Worm (Caenorhabditis elegans) whole organism, L2 larva: ENCODE data around the gene alkb-8.
A peak's percentile ranks its signal among the peaks of the same experiment; 100 is the strongest.

Source experiments
- C34F6.9 ChIP-seq: fragments of 150-350 bp; optimal IDR thresholded peaks from 2 replicates; lab custom pipeline; 2014; ENCODE audit warnings: missing biosample characterization, missing genetic modification characterization
- F13H6.1 ChIP-seq: sonication (generic microtip); optimal IDR thresholded peaks from 2 replicates; lab custom pipeline; 2016; ENCODE audit warnings: missing genetic modification characterization, missing compliant biosample characterization
- ZK546.5 ChIP-seq: sonication (generic microtip); optimal IDR thresholded peaks from 2 replicates; lab custom pipeline; 2017; ENCODE audit warnings: missing biosample characterization, missing genetic modification characterization
- aly-2 ChIP-seq: fragments of 150-350 bp; optimal IDR thresholded peaks from 2 replicates; lab custom pipeline; 2014; ENCODE audit warnings: missing biosample characterization, missing genetic modification characterization
- ama-1 ChIP-seq: fragments of 150-350 bp; optimal IDR thresholded peaks from 2 replicates; lab custom pipeline; 2018; ENCODE audit warnings: inconsistent platforms
- blmp-1 ChIP-seq: sonication (generic microtip); optimal IDR thresholded peaks from 2 replicates; lab custom pipeline; 2017; ENCODE audit warnings: missing genetic modification characterization, mild to moderate bottlenecking, missing compliant biosample characterization, antibody characterized with exemption, moderate library complexity; ENCODE audit not compliant: insufficient read depth
- ceh-82 ChIP-seq: fragments of 150-350 bp; optimal IDR thresholded peaks from 2 replicates; lab custom pipeline; 2014; ENCODE audit warnings: missing biosample characterization, missing genetic modification characterization
- crh-2 ChIP-seq: sonication (generic microtip); optimal IDR thresholded peaks from 2 replicates; lab custom pipeline; 2017; ENCODE audit warnings: missing biosample characterization, missing genetic modification characterization
- egl-27 ChIP-seq: sonication (generic microtip); optimal IDR thresholded peaks from 3 replicates; lab custom pipeline; 2017; ENCODE audit warnings: missing biosample characterization, missing genetic modification reagents, missing genetic modification characterization
- elt-1 ChIP-seq: fragments of 150-350 bp; optimal IDR thresholded peaks from 2 replicates; lab custom pipeline; 2014; ENCODE audit warnings: missing biosample characterization, missing genetic modification characterization
- fos-1 ChIP-seq: fragments of 150-350 bp; optimal IDR thresholded peaks from 2 replicates; lab custom pipeline; 2014; ENCODE audit warnings: missing biosample characterization, missing genetic modification characterization
- gmeb-1 ChIP-seq: fragments of 150-350 bp; optimal IDR thresholded peaks from 2 replicates; lab custom pipeline; 2014; ENCODE audit warnings: missing biosample characterization, missing genetic modification characterization
- lin-11 ChIP-seq: fragments of 150-350 bp; sonication (generic microtip); optimal IDR thresholded peaks from 2 replicates; lab custom pipeline; 2014; ENCODE audit warnings: missing biosample characterization, missing genetic modification characterization, inconsistent platforms, mixed read lengths
- lin-13 ChIP-seq: fragments of 150-350 bp; optimal IDR thresholded peaks from 2 replicates; lab custom pipeline; 2014; ENCODE audit warnings: missing biosample characterization, missing genetic modification reagents, missing genetic modification characterization
- lsy-2 ChIP-seq, 2 experiments: fragments of 150-350 bp in 1 of 2; sonication (generic microtip) in 1 of 2; optimal IDR thresholded peaks; 2 replicates each; lab custom pipeline; 2014 to 2017; ENCODE audit warnings: missing biosample characterization in 2 of 2, missing genetic modification characterization in 2 of 2
- mab-5 ChIP-seq: fragments of 150-350 bp; optimal IDR thresholded peaks from 2 replicates; lab custom pipeline; 2014; ENCODE audit warnings: missing biosample characterization, missing genetic modification characterization
- mdl-1 ChIP-seq, 2 experiments: fragments of 150-350 bp in 1 of 2; sonication (generic microtip) in 1 of 2; optimal IDR thresholded peaks; 2 replicates each; lab custom pipeline; 2017; ENCODE audit warnings: missing biosample characterization in 2 of 2, missing genetic modification characterization in 2 of 2
- nhr-11 ChIP-seq: fragments of 150-350 bp; optimal IDR thresholded peaks from 2 replicates; lab custom pipeline; 2014; ENCODE audit warnings: missing biosample characterization, missing genetic modification characterization
- nhr-12 ChIP-seq: fragments of 150-350 bp; optimal IDR thresholded peaks from 2 replicates; lab custom pipeline; 2014; ENCODE audit warnings: missing biosample characterization, missing genetic modification characterization
- nhr-21 ChIP-seq: fragments of 150-350 bp; optimal IDR thresholded peaks from 2 replicates; lab custom pipeline; 2014; ENCODE audit warnings: missing biosample characterization, missing genetic modification characterization
- nhr-237 ChIP-seq: fragments of 150-350 bp; optimal IDR thresholded peaks from 2 replicates; lab custom pipeline; 2014; ENCODE audit warnings: missing biosample characterization, missing genetic modification characterization
- nhr-25 ChIP-seq: fragments of 150-350 bp; sonication (generic microtip); optimal IDR thresholded peaks from 3 replicates; lab custom pipeline; 2014; ENCODE audit warnings: missing biosample characterization, missing genetic modification characterization
- nhr-6 ChIP-seq: fragments of 150-350 bp; optimal IDR thresholded peaks from 2 replicates; lab custom pipeline; 2014; ENCODE audit warnings: missing biosample characterization, missing genetic modification characterization
- nhr-77 ChIP-seq: fragments of 150-350 bp; optimal IDR thresholded peaks from 2 replicates; lab custom pipeline; 2014; ENCODE audit warnings: missing biosample characterization, missing genetic modification characterization
- sem-4 ChIP-seq: fragments of 150-350 bp; optimal IDR thresholded peaks from 2 replicates; lab custom pipeline; 2014; ENCODE audit warnings: missing biosample characterization, missing genetic modification reagents, missing genetic modification characterization
- skn-1 ChIP-seq: sonication (generic microtip); optimal IDR thresholded peaks from 2 replicates; lab custom pipeline; 2017; ENCODE audit warnings: missing biosample characterization, missing genetic modification characterization
- sma-9 ChIP-seq, 2 experiments: fragments of 150-350 bp in 1 of 2; sonication (generic microtip) in 1 of 2; optimal IDR thresholded peaks; 2 replicates each; lab custom pipeline; 2014 to 2016; ENCODE audit warnings: missing genetic modification characterization in 2 of 2, mild to moderate bottlenecking in 1 of 2, missing biosample characterization in 1 of 2, missing compliant biosample characterization in 1 of 2, missing genetic modification reagents in 1 of 2, moderate library complexity in 1 of 2
- unc-39 ChIP-seq: fragments of 150-350 bp; optimal IDR thresholded peaks from 2 replicates; lab custom pipeline; 2014; ENCODE audit warnings: missing biosample characterization, missing genetic modification characterization
- unc-55 ChIP-seq: fragments of 150-350 bp; sonication (generic microtip); optimal IDR thresholded peaks from 3 replicates; lab custom pipeline; 2014; ENCODE audit warnings: missing biosample characterization, missing genetic modification reagents, missing genetic modification characterization
- unc-62 ChIP-seq: fragments of 150-350 bp; optimal IDR thresholded peaks from 2 replicates; lab custom pipeline; 2014; ENCODE audit warnings: missing biosample characterization, missing genetic modification reagents, missing genetic modification characterization
- ztf-1 ChIP-seq: fragments of 200-800 bp; sonication (Bioruptor generic); conservative IDR thresholded peaks from 2 replicates; pipeline ENCODE4 v1.3.6; 2022; ENCODE audit warnings: missing genetic modification characterization, missing compliant biosample characterization
- ztf-4 ChIP-seq: fragments of 150-350 bp; optimal IDR thresholded peaks from 2 replicates; lab custom pipeline; 2014; ENCODE audit warnings: missing biosample characterization, missing genetic modification characterization

alkb-8 gene

DNA sequence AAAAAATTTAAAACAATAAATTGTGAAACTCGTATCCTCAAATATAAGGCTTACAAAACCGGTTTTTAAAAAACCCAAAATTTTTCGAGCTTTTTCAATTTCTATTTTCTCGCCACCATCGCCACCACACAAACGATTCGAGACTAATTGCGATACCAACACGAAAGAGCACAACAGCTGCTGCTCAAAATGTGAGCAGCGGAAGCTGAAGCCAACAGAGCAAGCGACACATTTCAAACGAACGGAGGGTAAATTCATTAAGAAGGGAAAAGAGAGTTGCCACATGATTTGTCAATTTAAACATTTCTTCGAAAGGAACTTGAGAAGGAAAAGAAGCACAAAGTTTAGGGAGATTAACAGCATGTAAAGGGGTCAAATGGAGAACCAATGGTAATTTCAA is 30.0 kb upstream of the alkb-8 start:
- TF ChIP-seq nhr-237 (tag; lab: Kevin White, UChicago) (no peak), aly-2 (tag; lab: Kevin White, UChicago) (no peak), lsy-2 (tag; optimal IDR thresholded peaks at IDR 0.05; lab: Kevin White, UChicago) (peak in 1 of 2 experiments; percentile 34), mab-5 (tag; lab: Kevin White, UChicago) (no peak), nhr-6 (tag; lab: Kevin White, UChicago) (no peak), sem-4 (tag; lab: Kevin White, UChicago) (peak; percentile 9)
- TF ChIP-seq, all 48 proteins: peak for 2

DNA sequence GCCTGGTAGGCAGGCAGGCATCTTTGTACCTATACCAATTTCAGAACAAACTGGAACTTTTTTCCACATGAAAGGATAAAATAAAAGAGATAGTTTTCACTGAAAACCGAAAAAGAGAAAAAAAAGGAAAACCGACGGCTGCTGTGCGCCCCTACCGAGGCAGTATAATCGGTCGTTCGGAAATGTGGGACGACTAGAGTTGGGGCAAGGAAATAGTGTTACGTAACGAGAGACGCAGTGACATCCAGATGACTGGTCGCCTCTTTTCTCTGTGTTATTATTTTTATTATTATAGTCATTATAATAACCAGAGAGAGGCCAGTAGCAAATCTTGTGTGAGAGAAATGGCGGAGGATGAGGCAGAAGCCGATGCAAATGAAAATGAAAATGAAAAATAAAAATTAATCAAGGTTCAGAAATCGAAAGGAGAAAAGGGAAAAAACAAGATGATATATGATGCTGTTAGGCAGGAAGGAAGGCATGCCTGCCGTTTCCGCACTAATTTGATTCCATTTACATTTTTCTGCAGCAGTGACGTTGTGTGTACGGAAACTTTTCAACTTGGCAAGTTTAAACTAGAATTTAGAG is 27.7 kb upstream of the alkb-8 start:
- TF ChIP-seq blmp-1 (tag; lab: Kevin White, UChicago) (peak; percentile 20), skn-1 (tag; lab: Kevin White, UChicago) (no peak), nhr-25 (tag; lab: Kevin White, UChicago) (peak; percentile 6), sma-9 (GFP tag; optimal IDR thresholded peaks at IDR 0.05; lab: Kevin White, UChicago) (peak; percentile 21), sma-9 (tag; optimal IDR thresholded peaks at IDR 0.05; lab: Kevin White, UChicago) (no peak), unc-55 (GFP tag; lab: Kevin White, UChicago) (no peak)
- TF ChIP-seq, all 48 proteins: peak for 3

DNA sequence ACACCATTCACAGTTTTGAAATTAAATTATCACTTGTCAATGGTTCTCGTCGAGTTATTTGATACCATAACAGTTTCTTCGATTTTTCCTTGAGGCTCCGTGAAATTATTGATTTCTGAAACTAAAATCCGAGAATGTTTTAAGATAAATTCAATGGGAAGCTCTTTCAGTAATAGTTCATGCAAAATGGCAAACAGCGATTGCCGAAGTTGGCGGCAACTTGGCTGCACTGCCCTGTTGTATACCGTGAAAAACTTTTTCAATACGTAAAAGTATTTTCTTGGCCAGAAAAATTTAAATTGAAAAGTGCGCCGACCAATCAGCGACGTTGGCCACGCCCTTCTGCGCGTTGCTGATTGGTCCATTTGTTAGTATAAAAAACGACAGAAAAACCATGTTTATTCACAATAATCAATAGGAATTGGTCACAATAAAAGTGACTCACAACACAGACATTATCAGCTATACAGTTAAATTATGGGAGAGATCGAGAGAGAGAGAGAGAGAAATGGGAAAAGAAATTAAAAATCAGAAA is 26.2 kb upstream of the alkb-8 start:
- no peak for TF ChIP-seq nhr-11 (tag; lab: Kevin White, UChicago)
- no peak for TF ChIP-seq lin-13
- no peak for TF ChIP-seq ceh-82 (tag; lab: Kevin White, UChicago)
- no peak for TF ChIP-seq ztf-1 (GFP tag; lab: Robert Waterston, UW)
- no peak for TF ChIP-seq F13H6.1 (tag; lab: Kevin White, UChicago)
- no peak for TF ChIP-seq unc-39 (tag; lab: Kevin White, UChicago)
- no peak for TF ChIP-seq C34F6.9 (tag; lab: Kevin White, UChicago)
- no peak for TF ChIP-seq sma-9 (GFP tag; optimal IDR thresholded peaks at IDR 0.05; lab: Kevin White, UChicago)
- no peak for TF ChIP-seq sma-9 (tag; optimal IDR thresholded peaks at IDR 0.05; lab: Kevin White, UChicago)
- TF ChIP-seq ztf-4: no peak
- no peak for TF ChIP-seq nhr-21 (tag; lab: Kevin White, UChicago)
- no peak for TF ChIP-seq mdl-1 (tag; optimal IDR thresholded peaks at IDR 0.05; lab: Kevin White, UChicago)
- no peak for TF ChIP-seq aly-2 (tag; lab: Kevin White, UChicago)

DNA sequence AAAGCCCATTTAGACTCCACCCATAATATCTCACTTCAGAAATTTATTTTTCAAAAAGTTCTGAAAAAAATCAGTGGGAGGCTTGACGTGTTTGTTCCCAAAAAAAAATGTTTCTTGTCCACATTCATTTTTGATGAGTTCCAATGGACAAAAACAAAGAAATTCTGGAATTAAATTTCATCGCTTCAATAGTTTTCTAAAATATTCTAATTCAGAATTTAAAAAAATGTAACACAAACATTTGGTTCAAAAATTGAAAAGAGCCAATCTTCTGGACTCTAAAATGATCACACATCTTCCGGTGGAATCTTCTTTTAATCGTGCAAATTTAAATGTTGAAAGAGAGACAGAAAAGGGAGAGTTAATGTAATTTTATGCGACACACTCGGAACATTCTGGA is 16.6 kb upstream of the alkb-8 start:
- TF ChIP-seq ama-1 (lab: Kevin White, UChicago): no peak
- TF ChIP-seq C34F6.9 (tag; lab: Kevin White, UChicago): peak; percentile 24
- TF ChIP-seq elt-1 (tag; lab: Kevin White, UChicago): no peak
- TF ChIP-seq nhr-21 (tag; lab: Kevin White, UChicago): no peak

DNA sequence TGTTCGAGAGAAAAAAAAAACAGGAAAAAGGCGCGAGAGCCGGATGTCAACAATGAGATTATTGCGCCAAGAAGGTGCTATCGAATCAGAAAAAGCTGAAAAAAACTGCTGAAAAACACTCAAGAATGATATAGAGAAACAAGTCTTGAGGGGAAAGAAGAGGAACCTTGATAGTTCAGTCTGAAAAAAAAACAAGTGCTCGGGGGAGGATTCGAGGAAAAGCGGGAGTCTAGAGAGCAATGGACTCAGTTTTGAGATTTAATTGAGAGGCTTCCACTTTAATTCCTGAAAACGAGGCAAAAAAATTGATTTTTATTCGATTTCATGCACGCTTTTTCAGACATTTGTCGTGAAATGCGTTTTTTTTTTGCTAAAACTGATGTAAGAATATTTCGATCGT is 14.6 kb upstream of the alkb-8 start, which contains the start of gene npr-15:
TSS of gene npr-15 (minus strand) at position 101 of the 400 bp plus-strand sequence.
- TF ChIP-seq lin-11 (tag; lab: Kevin White, UChicago): no peak
- TF ChIP-seq unc-62 (GFP tag; lab: Kevin White, UChicago): no peak
- TF ChIP-seq skn-1 (tag; lab: Kevin White, UChicago): no peak
- TF ChIP-seq ztf-1 (GFP tag; lab: Robert Waterston, UW): no peak
- no peak for TF ChIP-seq C34F6.9 (tag; lab: Kevin White, UChicago)
- TF ChIP-seq nhr-77 (tag; lab: Kevin White, UChicago): no peak
- TF ChIP-seq ZK546.5 (tag; lab: Kevin White, UChicago): no peak
- no peak for TF ChIP-seq sem-4 (tag; lab: Kevin White, UChicago)
- no peak for TF ChIP-seq unc-39 (tag; lab: Kevin White, UChicago)
- no peak for TF ChIP-seq nhr-21 (tag; lab: Kevin White, UChicago)
- no peak for TF ChIP-seq nhr-12
- TF ChIP-seq egl-27 (tag; lab: Kevin White, UChicago): no peak
- TF ChIP-seq fos-1 (tag; lab: Kevin White, UChicago): no peak
- TF ChIP-seq crh-2: no peak
- TF ChIP-seq ama-1 (lab: Kevin White, UChicago): no peak
- no peak for TF ChIP-seq gmeb-1
- TF ChIP-seq nhr-11 (tag; lab: Kevin White, UChicago): no peak
- TF ChIP-seq, all 48 proteins: peak for 0
